Fruit fly (Drosophila melanogaster): ENCODE data around the gene spg.

spg gene

DNA sequence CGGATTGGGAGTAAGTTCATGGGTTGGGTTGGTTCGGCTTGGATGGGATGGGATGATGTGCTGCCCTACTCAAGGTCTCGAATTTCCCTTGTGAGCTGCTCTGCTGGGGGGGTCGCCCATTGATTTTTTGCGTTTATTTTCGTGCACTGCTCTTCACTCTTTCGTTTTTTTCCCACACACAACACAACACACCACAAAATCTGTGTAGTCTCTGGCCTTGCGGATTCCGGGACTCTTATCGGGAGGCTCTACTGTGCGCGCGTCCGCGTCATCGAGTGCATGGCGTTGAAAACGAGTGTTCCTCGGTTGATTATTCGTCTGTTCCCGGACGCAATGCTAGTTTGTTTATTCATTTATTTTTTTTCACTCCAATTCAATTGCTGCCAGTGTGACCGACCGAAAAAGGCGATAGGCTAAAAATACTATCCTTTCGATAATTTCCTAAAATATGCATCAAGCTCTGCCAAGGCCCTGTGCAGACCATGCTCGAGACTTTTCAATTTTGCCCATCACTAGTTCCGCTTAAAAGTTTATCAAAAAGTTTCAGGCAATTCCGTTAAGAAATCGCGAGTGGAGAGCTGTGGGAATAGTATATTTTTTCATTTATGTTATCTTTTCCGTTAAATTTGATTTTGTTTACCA lies 13.3 kb upstream of the spg start, which contains the start of gene WASp (continued):
- no peak for TF ChIP-seq net (GFP tag; optimal IDR thresholded peaks at IDR 0.05)
- peak; percentile 9 for TF ChIP-seq Lpt (GFP tag; optimal IDR thresholded peaks at IDR 0.05)
- no peak for TF ChIP-seq CG11902 (GFP tag; optimal IDR thresholded peaks at IDR 0.05)

DNA sequence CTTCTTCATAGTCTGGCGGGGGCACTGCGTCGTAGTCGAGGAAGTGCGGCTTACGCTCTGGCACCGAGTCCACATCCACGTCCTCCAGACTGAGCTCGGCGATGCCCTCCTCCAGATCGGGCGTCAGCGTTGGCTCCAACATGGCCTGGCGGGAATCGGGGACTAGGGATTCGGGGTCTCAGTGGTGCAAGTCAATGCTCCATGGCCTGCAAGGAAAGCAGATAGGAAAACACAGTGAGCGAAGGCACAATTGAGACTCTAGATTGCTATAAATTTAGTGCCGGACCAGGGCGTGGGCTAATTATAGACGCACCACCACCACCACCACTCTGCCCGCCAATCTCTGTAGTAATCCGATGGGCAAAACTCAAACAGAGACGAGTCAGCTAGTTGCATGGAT lies 4.5 kb upstream of the spg start:
- TF ChIP-seq svp (GFP tag) (peak; percentile 69), Eip78C (GFP tag) (peak; percentile 57), salr (GFP tag; optimal IDR thresholded peaks at IDR 0.05) (no peak)

- TF ChIP-seq CG1621 (tag; optimal IDR thresholded peaks at IDR 0.05), result no peak
- TF ChIP-seq CG16779 (tag; optimal IDR thresholded peaks at IDR 0.05), result no peak
- TF ChIP-seq dsx (GFP tag; optimal IDR thresholded peaks at IDR 0.05; ENCODE audit: poor library complexity, severe bottlenecking), result no peak
- peak; percentile 7 for TF ChIP-seq CG11762 (GFP tag; optimal IDR thresholded peaks at IDR 0.05; ENCODE audit: insufficient read depth)
- TF ChIP-seq esn (GFP tag; optimal IDR thresholded peaks at IDR 0.05), result no peak
- no peak for TF ChIP-seq achi (GFP tag; optimal IDR thresholded peaks at IDR 0.05)
- no peak for TF ChIP-seq fd59A (GFP tag; optimal IDR thresholded peaks at IDR 0.05)
- no peak for TF ChIP-seq dac (GFP tag; optimal IDR thresholded peaks at IDR 0.05)
- TF ChIP-seq CG8632 (GFP tag; optimal IDR thresholded peaks at IDR 0.05), result no peak
- peak; percentile 79 for TF ChIP-seq CG32006 (GFP tag; optimal IDR thresholded peaks at IDR 0.05)
- peak; percentile 65 for TF ChIP-seq CG15336 (GFP tag; IDR thresholded peaks at IDR 0.05)
- TF ChIP-seq Lpt (GFP tag; optimal IDR thresholded peaks at IDR 0.05), result peak; percentile 25
- no peak for TF ChIP-seq CG6808 (GFP tag; optimal IDR thresholded peaks at IDR 0.05)
- no peak for TF ChIP-seq acj6 (GFP tag; optimal IDR thresholded peaks at IDR 0.05)
- no peak for TF ChIP-seq Smox (GFP tag; optimal IDR thresholded peaks at IDR 0.05)
- TF ChIP-seq topi (GFP tag; optimal IDR thresholded peaks at IDR 0.05), result no peak
- TF ChIP-seq vri (GFP tag; optimal IDR thresholded peaks at IDR 0.05), result no peak
- TF ChIP-seq CG3919 (GFP tag; optimal IDR thresholded peaks at IDR 0.05), result no peak
- TF ChIP-seq Blimp-1 (GFP tag; optimal IDR thresholded peaks at IDR 0.05), result no peak
- TF ChIP-seq CG10669 (GFP tag; optimal IDR thresholded peaks at IDR 0.05), result no peak
- no peak for TF ChIP-seq CG9139 (GFP tag; optimal IDR thresholded peaks at IDR 0.05)
- no peak for TF ChIP-seq CG11294 (GFP tag; IDR thresholded peaks at IDR 0.05)
- TF ChIP-seq CG7368 (GFP tag; optimal IDR thresholded peaks at IDR 0.05), result no peak
- TF ChIP-seq CG6163 (GFP tag; IDR thresholded peaks at IDR 0.05), result peak; percentile 31; the same call in 1 of the 3 replicates
- no peak for TF ChIP-seq Sox14 (GFP tag; optimal IDR thresholded peaks at IDR 0.05)
- no peak for TF ChIP-seq CG4318 (GFP tag; optimal IDR thresholded peaks at IDR 0.05)
- TF ChIP-seq CG6854 (GFP tag; optimal IDR thresholded peaks at IDR 0.05), result no peak
- TF ChIP-seq CG34406 (GFP tag; optimal IDR thresholded peaks at IDR 0.05), result no peak
- TF ChIP-seq Sox15 (GFP tag; optimal IDR thresholded peaks at IDR 0.05), result no peak
- TF ChIP-seq net (GFP tag; optimal IDR thresholded peaks at IDR 0.05), result peak; percentile 45
- no peak for TF ChIP-seq Hr38 (GFP tag; optimal IDR thresholded peaks at IDR 0.05)
- no peak for TF ChIP-seq spab (GFP tag; optimal IDR thresholded peaks at IDR 0.05)
- TF ChIP-seq CG6792 (GFP tag; optimal IDR thresholded peaks at IDR 0.05), result no peak
- TF ChIP-seq fkh (GFP tag; optimal IDR thresholded peaks at IDR 0.05), result no peak
- TF ChIP-seq cyc (GFP tag; optimal IDR thresholded peaks at IDR 0.05), result no peak
- TF ChIP-seq ss (GFP tag; optimal IDR thresholded peaks at IDR 0.05), result no peak
- no peak for TF ChIP-seq Hr4 (GFP tag; optimal IDR thresholded peaks at IDR 0.05)
- TF ChIP-seq CG8119 (GFP tag; IDR thresholded peaks at IDR 0.05), result peak; percentile 75
- TF ChIP-seq salr (GFP tag; optimal IDR thresholded peaks at IDR 0.05), result peak in 1 of 2 experiments; percentile 41
- peak; percentile 12 for TF ChIP-seq pdm3 (GFP tag; optimal IDR thresholded peaks at IDR 0.05)
- TF ChIP-seq CG6276 (GFP tag; optimal IDR thresholded peaks at IDR 0.05), result no peak
- no peak for TF ChIP-seq Eip93F (GFP tag; optimal IDR thresholded peaks at IDR 0.05)
- no peak for TF ChIP-seq CG31627 (GFP tag; optimal IDR thresholded peaks at IDR 0.05)
- no peak for TF ChIP-seq Ets21C (GFP tag; optimal IDR thresholded peaks at IDR 0.05)
These were observed 3.1 kb upstream of the spg start for dm6 chr3R:28841968-28842367.

Data from whole organism, prepupa.